Fruit fly (Drosophila melanogaster) S2 (cell line): Measurements from ENCODE around the gene Ent1.

Source experiments
- CG8478 ChIP-seq: fragments of >200 bp; optimal IDR thresholded peaks from 2 replicates; lab custom pipeline; 2018
- CTCF ChIP-seq, 2 experiments: fragments of >200 bp; optimal IDR thresholded peaks; 2 replicates each; lab custom pipeline; 2018

dm6 chr2L:319745-320144 is 37.9 kb downstream of the Ent1 start:
- TF ChIP-seq CG8478, result no peak
- no peak for TF ChIP-seq CTCF (optimal IDR thresholded peaks at IDR 0.05; lab: Kevin White, UChicago)
